Fruit fly (Drosophila melanogaster) whole organism, prepupa: ENCODE measurements around the gene FarO.

Experiments
- CG11762 ChIP-seq: fragments of 200-800 bp; sonication (Bioruptor generic); optimal IDR thresholded peaks from 3 replicates; lab custom pipeline; 2016; ENCODE audit warnings: missing biosample characterization, missing genetic modification characterization; ENCODE audit not compliant: insufficient read depth
- CG32006 ChIP-seq: fragments of 200-800 bp; sonication (Bioruptor generic); optimal IDR thresholded peaks from 3 replicates; lab custom pipeline; 2017; ENCODE audit warnings: missing biosample characterization, mild to moderate bottlenecking, missing genetic modification characterization
- CG4318 ChIP-seq: fragments of 200-800 bp; sonication (Bioruptor generic); optimal IDR thresholded peaks from 3 replicates; lab custom pipeline; 2017; ENCODE audit warnings: missing biosample characterization, mild to moderate bottlenecking, missing genetic modification characterization
- CG6276 ChIP-seq: fragments of 200-800 bp; sonication (Bioruptor generic); optimal IDR thresholded peaks from 2 replicates; lab custom pipeline; 2017; ENCODE audit warnings: missing biosample characterization, mild to moderate bottlenecking, missing genetic modification characterization
- Ets96B ChIP-seq: fragments of 200-800 bp; optimal IDR thresholded peaks from 2 replicates; lab custom pipeline; 2019; ENCODE audit warnings: missing biosample characterization, mild to moderate bottlenecking, missing genetic modification characterization, moderate library complexity
- Hr39 ChIP-seq: fragments of 200-800 bp; sonication (Bioruptor generic); optimal IDR thresholded peaks from 2 replicates; lab custom pipeline; 2016; ENCODE audit warnings: missing biosample characterization, missing genetic modification characterization
- Hr4 ChIP-seq: fragments of 200-800 bp; sonication (Bioruptor generic); optimal IDR thresholded peaks from 3 replicates; lab custom pipeline; 2016; ENCODE audit warnings: missing biosample characterization, missing genetic modification characterization
- fd85E ChIP-seq: fragments of 200-800 bp; sonication (Bioruptor generic); optimal IDR thresholded peaks from 3 replicates; lab custom pipeline; 2016; ENCODE audit warnings: missing biosample characterization, missing genetic modification characterization
- svp ChIP-seq: fragments of 200-800 bp; sonication (Bioruptor generic); peaks from one replicate; lab custom pipeline; 2016; ENCODE audit warnings: missing biosample characterization, missing genetic modification characterization

DNA sequence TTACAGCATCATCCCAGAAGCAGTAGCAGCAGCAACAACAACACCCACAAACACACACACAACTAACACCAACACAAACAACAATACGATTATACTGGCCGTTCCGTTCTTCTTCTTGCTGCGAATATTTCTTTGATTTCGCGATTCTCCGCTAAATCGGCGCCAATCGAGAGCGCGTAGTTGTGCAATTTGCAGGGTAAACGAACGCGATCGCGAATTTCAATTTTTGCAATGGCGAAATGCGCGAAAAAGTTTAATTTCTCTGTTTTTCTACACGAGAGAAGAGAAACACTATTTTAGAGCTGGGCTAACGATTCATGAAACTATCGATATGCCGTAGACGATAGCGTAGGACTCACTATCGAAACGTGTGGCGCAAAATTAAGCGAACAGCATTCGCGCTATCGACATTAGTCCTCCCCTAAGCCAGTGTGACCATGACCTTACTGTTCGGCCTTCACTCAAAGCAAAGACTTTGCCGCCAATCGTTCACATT is 45.0 kb downstream of the FarO start, which contains the start of gene wapl:
- TF ChIP-seq Hr4 (no peak), CG11762 (GFP tag; lab: Kevin White, UChicago) (no peak), Hr39 (GFP tag; lab: Kevin White, UChicago) (peak; percentile 32), CG6276 (GFP tag; lab: Kevin White, UChicago) (peak; percentile 19), Ets96B (no peak), CG32006 (GFP tag; lab: Kevin White, UChicago) (no peak), svp (GFP tag; lab: Kevin White, UChicago) (peak; percentile 26), fd85E (no peak), CG4318 (GFP tag; lab: Kevin White, UChicago) (no peak)
